Fruit fly (Drosophila melanogaster) Kc167 (cell line): ENCODE data around the gene CG17726.

Source experiments
- Myc ChIP-seq: fragments of >200 bp; optimal IDR thresholded peaks from 2 replicates; lab custom pipeline; 2017; ENCODE audit warnings: missing external identifiers
- Sin3A ChIP-seq: fragments of >200 bp; optimal IDR thresholded peaks from 2 replicates; lab custom pipeline; 2018; ENCODE audit warnings: missing external identifiers
- insv ChIP-seq: fragments of >200 bp; optimal IDR thresholded peaks from 3 replicates; lab custom pipeline; 2018; ENCODE audit warnings: missing external identifiers
- psq ChIP-seq: fragments of >200 bp; optimal IDR thresholded peaks from 2 replicates; lab custom pipeline; 2017; ENCODE audit warnings: missing external identifiers

DNA sequence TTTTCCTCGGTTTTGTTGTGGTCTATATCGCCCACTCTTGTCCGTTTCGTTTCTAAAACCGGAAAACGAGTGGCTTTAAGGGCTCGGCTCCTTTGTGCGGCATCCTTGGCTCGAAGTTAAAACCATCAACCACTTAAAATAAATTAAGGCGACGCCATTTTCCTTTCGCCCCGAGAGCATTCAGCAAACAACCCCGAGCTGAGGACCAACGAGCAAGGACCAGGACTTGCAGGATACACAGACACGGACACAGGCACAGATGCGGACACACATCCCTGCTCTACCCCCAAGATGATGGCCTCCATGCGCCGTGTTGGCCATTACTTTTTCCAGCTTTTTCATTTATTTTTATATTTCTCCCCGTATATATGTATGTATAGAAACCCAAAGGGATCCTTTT, 46.1 kb downstream of the CG17726 start:
- no peak for TF ChIP-seq Sin3A (lab: Kevin White, UChicago)
- no peak for TF ChIP-seq psq (lab: Kevin White, UChicago)
- no peak for TF ChIP-seq insv
- no peak for TF ChIP-seq Myc
